Worm (Caenorhabditis elegans): ENCODE measurements around the gene try-3.

ce11 chrIV:6514700-6515099 lies 42.3 kb upstream of the try-3 start:
- TF ChIP-seq scrt-1 (GFP tag; IDR thresholded peaks at IDR 0.05) (no peak), flt-1 (GFP tag; IDR thresholded peaks at IDR 0.05) (no peak), tra-4 (tag; optimal IDR thresholded peaks at IDR 0.05) (no peak), hnd-1 (tag; optimal IDR thresholded peaks at IDR 0.05) (no peak), ama-1 (optimal IDR thresholded peaks at IDR 0.05) (no peak), sea-1 (GFP tag; conservative IDR thresholded peaks at IDR 0.05) (no peak), aly-1 (tag; optimal IDR thresholded peaks at IDR 0.05) (no peak), ceh-36 (tag; optimal IDR thresholded peaks at IDR 0.05) (no peak), pes-1 (GFP tag; IDR thresholded peaks at IDR 0.05) (no peak)
